Fruit fly (Drosophila melanogaster): Measurements from ENCODE around the gene cana.

Gene cana

DNA sequence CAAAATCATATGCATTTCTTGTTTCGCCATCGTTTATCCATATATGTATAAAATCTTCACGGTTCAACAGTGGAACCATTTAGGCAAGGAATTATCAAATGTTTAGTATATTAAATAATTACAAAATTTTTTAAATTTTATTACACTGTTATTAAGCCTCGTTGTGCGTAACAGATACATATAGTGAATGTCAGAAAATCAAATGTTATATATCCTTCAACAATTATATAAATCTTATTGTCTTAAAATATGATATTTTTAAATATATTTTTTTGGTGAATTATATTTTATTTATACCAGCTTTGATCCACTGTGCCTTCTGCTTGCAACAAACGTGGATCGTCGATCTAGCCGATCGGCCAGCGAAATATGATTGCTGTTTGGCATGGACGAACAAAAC, 37.5 kb downstream of the cana start:
- TF ChIP-seq h (optimal IDR thresholded peaks at IDR 0.05) (no peak), ttk (optimal IDR thresholded peaks at IDR 0.05) (no peak)

DNA sequence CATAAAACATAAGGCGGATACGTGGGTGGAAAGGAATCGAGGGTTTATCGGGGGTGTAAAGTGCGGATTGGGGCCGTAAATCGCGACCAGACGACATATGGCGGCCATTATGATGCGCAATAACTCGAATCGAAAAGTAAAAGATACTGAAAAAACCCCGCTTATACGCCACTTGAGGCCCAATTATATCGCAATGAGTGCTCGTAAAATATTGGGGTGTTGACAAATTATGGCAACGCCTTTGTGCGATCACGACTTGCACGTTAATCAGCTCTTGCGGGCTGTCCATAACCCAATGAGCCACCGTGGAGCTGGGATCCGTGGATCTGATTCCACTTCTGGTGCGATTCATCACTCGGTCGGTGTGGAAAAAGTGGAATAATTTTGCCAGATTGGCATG, 40.2 kb downstream of the cana start:
- TF ChIP-seq psq (optimal IDR thresholded peaks at IDR 0.05) (no peak), insv (optimal IDR thresholded peaks at IDR 0.05) (no peak), Sin3A (optimal IDR thresholded peaks at IDR 0.05) (no peak), ttk (optimal IDR thresholded peaks at IDR 0.05) (no peak), Myc (optimal IDR thresholded peaks at IDR 0.05) (no peak), h (optimal IDR thresholded peaks at IDR 0.05) (no peak)

- TF ChIP-seq Myc (optimal IDR thresholded peaks at IDR 0.05): no peak
- TF ChIP-seq h (optimal IDR thresholded peaks at IDR 0.05): no peak
- no peak for TF ChIP-seq insv (optimal IDR thresholded peaks at IDR 0.05)
- TF ChIP-seq psq (optimal IDR thresholded peaks at IDR 0.05): no peak
- TF ChIP-seq Sin3A (optimal IDR thresholded peaks at IDR 0.05): no peak
- no peak for TF ChIP-seq ttk (optimal IDR thresholded peaks at IDR 0.05)
These were observed 48.2 kb downstream of the cana start for dm6 chr2L:11317655-11318278.

DNA sequence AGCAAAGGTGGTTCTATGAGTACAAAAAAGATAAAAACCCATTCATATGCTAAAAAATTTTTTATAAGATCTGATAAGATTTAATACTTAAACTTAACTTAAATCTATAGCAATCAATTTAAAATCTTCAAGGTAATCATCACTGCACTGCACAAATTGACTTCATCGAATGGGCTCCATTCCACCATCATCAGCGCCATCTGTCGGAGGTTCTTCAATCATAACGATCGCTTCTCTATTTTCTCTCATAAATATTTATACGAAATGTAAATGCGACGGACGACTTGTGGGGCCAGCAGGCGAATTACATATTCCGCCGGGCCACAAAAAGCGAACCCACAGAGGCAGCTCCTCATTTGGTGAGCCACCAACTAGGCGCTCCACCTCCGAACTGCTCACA, 48.9 kb downstream of the cana start:
- TF ChIP-seq psq (optimal IDR thresholded peaks at IDR 0.05): no peak
- no peak for TF ChIP-seq ttk (optimal IDR thresholded peaks at IDR 0.05)
- TF ChIP-seq Myc (optimal IDR thresholded peaks at IDR 0.05): no peak
- TF ChIP-seq insv (optimal IDR thresholded peaks at IDR 0.05): no peak
- TF ChIP-seq h (optimal IDR thresholded peaks at IDR 0.05): no peak

dm6 chr2L:11319221-11319620, 49.6 kb downstream of the cana start:
- TF ChIP-seq Myc (optimal IDR thresholded peaks at IDR 0.05) (no peak), Sin3A (optimal IDR thresholded peaks at IDR 0.05) (no peak), h (optimal IDR thresholded peaks at IDR 0.05) (no peak), psq (optimal IDR thresholded peaks at IDR 0.05) (no peak), insv (optimal IDR thresholded peaks at IDR 0.05) (no peak), ttk (optimal IDR thresholded peaks at IDR 0.05) (no peak)

DNA sequence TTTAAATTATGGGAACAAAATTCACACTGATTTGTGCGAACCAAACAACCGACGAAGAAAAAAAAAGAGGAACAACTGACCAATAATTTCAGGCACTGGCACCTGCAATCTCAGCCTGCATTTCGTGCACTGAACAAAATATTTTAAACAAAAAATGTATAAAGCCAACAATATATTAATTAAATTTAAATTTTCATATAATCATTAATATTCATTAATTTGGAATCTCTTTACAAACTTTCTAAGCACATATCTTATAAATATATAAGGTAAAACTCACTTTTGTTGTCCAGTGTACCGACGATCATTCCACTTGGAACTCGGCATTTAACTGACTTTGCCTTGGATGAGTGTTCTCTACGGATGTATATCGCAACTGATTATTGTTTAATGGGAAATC, 52.5 kb downstream of the cana start:
- TF ChIP-seq Sin3A (optimal IDR thresholded peaks at IDR 0.05) (no peak), psq (optimal IDR thresholded peaks at IDR 0.05) (no peak), insv (optimal IDR thresholded peaks at IDR 0.05) (no peak), h (optimal IDR thresholded peaks at IDR 0.05) (no peak), Myc (optimal IDR thresholded peaks at IDR 0.05) (no peak), ttk (optimal IDR thresholded peaks at IDR 0.05) (no peak)

DNA sequence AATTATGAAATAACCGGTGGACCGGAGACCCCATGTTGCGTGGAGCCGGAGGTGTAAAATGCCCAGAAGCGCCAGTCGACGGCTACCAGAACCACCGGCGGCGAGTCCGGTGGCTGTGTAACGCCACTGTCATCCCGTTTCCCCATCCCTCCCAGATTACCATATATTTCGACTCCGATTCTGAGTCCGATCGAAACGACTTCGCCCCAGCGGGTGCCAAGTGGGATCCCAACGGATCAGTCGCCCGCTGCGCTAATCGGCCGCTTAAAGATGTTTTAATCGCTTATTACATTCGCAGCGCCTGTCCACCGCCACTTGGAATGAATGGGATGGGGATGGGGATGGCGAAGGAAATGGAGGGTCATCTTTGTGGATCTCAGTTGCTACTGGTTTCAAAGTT, 53.2 kb downstream of the cana start:
- TF ChIP-seq ttk (optimal IDR thresholded peaks at IDR 0.05) (no peak), Sin3A (optimal IDR thresholded peaks at IDR 0.05) (no peak), Myc (optimal IDR thresholded peaks at IDR 0.05) (no peak), h (optimal IDR thresholded peaks at IDR 0.05) (no peak), insv (optimal IDR thresholded peaks at IDR 0.05) (no peak), psq (optimal IDR thresholded peaks at IDR 0.05) (no peak)

DNA sequence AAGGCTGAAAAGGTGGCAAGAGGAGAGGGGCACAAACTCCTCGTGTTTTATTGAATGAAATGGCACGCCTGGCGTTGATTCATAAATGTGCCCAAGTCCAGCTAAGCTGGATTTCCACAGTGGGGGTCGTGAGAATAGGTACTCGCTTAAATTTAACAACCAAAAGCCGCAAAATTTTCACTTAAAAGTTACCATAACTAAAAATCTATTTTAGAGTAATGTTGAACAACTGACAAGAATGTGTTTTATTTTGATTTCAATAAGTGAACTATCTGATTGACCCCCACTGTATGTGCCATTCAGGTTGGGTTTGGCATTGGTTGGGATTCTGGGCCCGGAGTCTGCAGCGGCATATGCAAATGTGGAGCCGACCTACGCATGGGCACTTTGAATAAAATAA, 54.3 kb downstream of the cana start:
- TF ChIP-seq Sin3A (optimal IDR thresholded peaks at IDR 0.05) (no peak), psq (optimal IDR thresholded peaks at IDR 0.05) (no peak), ttk (optimal IDR thresholded peaks at IDR 0.05) (no peak), insv (optimal IDR thresholded peaks at IDR 0.05) (no peak), h (optimal IDR thresholded peaks at IDR 0.05) (no peak), Myc (optimal IDR thresholded peaks at IDR 0.05) (no peak)

- TF ChIP-seq h (optimal IDR thresholded peaks at IDR 0.05) (no peak), insv (optimal IDR thresholded peaks at IDR 0.05) (no peak), Myc (optimal IDR thresholded peaks at IDR 0.05) (no peak), ttk (optimal IDR thresholded peaks at IDR 0.05) (no peak), Sin3A (optimal IDR thresholded peaks at IDR 0.05) (no peak), psq (optimal IDR thresholded peaks at IDR 0.05) (no peak)
These were observed 56.8 kb downstream of the cana start for dm6 chr2L:11326373-11326772.
